Worm (Caenorhabditis elegans): ENCODE data around the gene cid-1.

ce11 chrIII:5199577-5199976, 25.9 kb downstream of the cid-1 start, which contains the start of gene emb-8:
- TF ChIP-seq ZK546.5 (tag; optimal IDR thresholded peaks at IDR 0.05) (no peak), ama-1 (optimal IDR thresholded peaks at IDR 0.05) (no peak), fkh-10 (GFP tag; optimal IDR thresholded peaks at IDR 0.05) (no peak), ztf-11 (tag; optimal IDR thresholded peaks at IDR 0.05) (no peak), ceh-9 (tag; optimal IDR thresholded peaks at IDR 0.05) (no peak), lin-15B (tag; optimal IDR thresholded peaks at IDR 0.05) (no peak), fos-1 (tag; optimal IDR thresholded peaks at IDR 0.05) (no peak), unc-62 (GFP tag; optimal IDR thresholded peaks at IDR 0.05) (no peak)

Measured in whole organism, L3 larva.